Fruit fly (Drosophila melanogaster): ENCODE results near the gene CG42820.

- TF ChIP-seq spab (GFP tag; optimal IDR thresholded peaks at IDR 0.05) (no peak), CG31627 (GFP tag; optimal IDR thresholded peaks at IDR 0.05) (no peak), OdsH (GFP tag; optimal IDR thresholded peaks at IDR 0.05) (no peak), vri (GFP tag; optimal IDR thresholded peaks at IDR 0.05) (peak; percentile 2), CG3919 (GFP tag; optimal IDR thresholded peaks at IDR 0.05) (no peak)
Observed at dm6 chr2L:8419382-8419940, 27.3 kb upstream of the CG42820 start.

Data from whole organism, prepupa.